Fruit fly (Drosophila melanogaster): ENCODE results near the gene CG12795.

The CG12795 gene

dm6 chr2L:3466846-3467245 lies 14.6 kb downstream of the CG12795 start:
- no peak for TF ChIP-seq Myc (optimal IDR thresholded peaks at IDR 0.05)
- no peak for TF ChIP-seq h (optimal IDR thresholded peaks at IDR 0.05)
- no peak for TF ChIP-seq ttk (optimal IDR thresholded peaks at IDR 0.05)
- TF ChIP-seq Sin3A (optimal IDR thresholded peaks at IDR 0.05): no peak
- TF ChIP-seq psq (optimal IDR thresholded peaks at IDR 0.05): no peak
- no peak for TF ChIP-seq insv (optimal IDR thresholded peaks at IDR 0.05)

- TF ChIP-seq psq (optimal IDR thresholded peaks at IDR 0.05) (no peak), h (optimal IDR thresholded peaks at IDR 0.05) (no peak), Myc (optimal IDR thresholded peaks at IDR 0.05) (no peak), ttk (optimal IDR thresholded peaks at IDR 0.05) (no peak), Sin3A (optimal IDR thresholded peaks at IDR 0.05) (no peak), insv (optimal IDR thresholded peaks at IDR 0.05) (no peak)
Observed at dm6 chr2L:3469869-3470268, 17.6 kb downstream of the CG12795 start, which contains the start of the genes Pif1 and CG31776. Pif1 (minus strand) TSS chr2L:3470004. CG31776 (plus strand) TSS chr2L:3470182.

dm6 chr2L:3472242-3472641 lies 20.0 kb downstream of the CG12795 start, which contains the start of gene Pgant4:
Pgant4 (plus strand) TSS chr2L:3472603.
- TF ChIP-seq ttk (optimal IDR thresholded peaks at IDR 0.05) (no peak), Sin3A (optimal IDR thresholded peaks at IDR 0.05) (no peak), psq (optimal IDR thresholded peaks at IDR 0.05) (no peak), h (optimal IDR thresholded peaks at IDR 0.05) (no peak), Myc (optimal IDR thresholded peaks at IDR 0.05) (no peak), insv (optimal IDR thresholded peaks at IDR 0.05) (no peak)

- TF ChIP-seq psq (optimal IDR thresholded peaks at IDR 0.05) (no peak), ttk (optimal IDR thresholded peaks at IDR 0.05) (no peak), h (optimal IDR thresholded peaks at IDR 0.05) (no peak), Myc (optimal IDR thresholded peaks at IDR 0.05) (no peak), Sin3A (optimal IDR thresholded peaks at IDR 0.05) (no peak), insv (optimal IDR thresholded peaks at IDR 0.05) (no peak)
Observed at dm6 chr2L:3475168-3475567, 22.9 kb downstream of the CG12795 start.

dm6 chr2L:3475948-3476347 lies 23.7 kb downstream of the CG12795 start:
- TF ChIP-seq Sin3A (optimal IDR thresholded peaks at IDR 0.05) (no peak), Myc (optimal IDR thresholded peaks at IDR 0.05) (no peak), insv (optimal IDR thresholded peaks at IDR 0.05) (no peak), psq (optimal IDR thresholded peaks at IDR 0.05) (no peak), h (optimal IDR thresholded peaks at IDR 0.05) (no peak), ttk (optimal IDR thresholded peaks at IDR 0.05) (no peak)

- TF ChIP-seq insv (optimal IDR thresholded peaks at IDR 0.05): no peak
- no peak for TF ChIP-seq ttk (optimal IDR thresholded peaks at IDR 0.05)
- no peak for TF ChIP-seq psq (optimal IDR thresholded peaks at IDR 0.05)
- TF ChIP-seq h (optimal IDR thresholded peaks at IDR 0.05): no peak
- TF ChIP-seq Sin3A (optimal IDR thresholded peaks at IDR 0.05): no peak
- no peak for TF ChIP-seq Myc (optimal IDR thresholded peaks at IDR 0.05)
Observed at dm6 chr2L:3476399-3477056, 24.3 kb downstream of the CG12795 start.

dm6 chr2L:3477057-3477755 lies 24.9 kb downstream of the CG12795 start:
- TF ChIP-seq h (optimal IDR thresholded peaks at IDR 0.05) (no peak), insv (optimal IDR thresholded peaks at IDR 0.05) (no peak), psq (optimal IDR thresholded peaks at IDR 0.05) (no peak), ttk (optimal IDR thresholded peaks at IDR 0.05) (no peak), Myc (optimal IDR thresholded peaks at IDR 0.05) (no peak), Sin3A (optimal IDR thresholded peaks at IDR 0.05) (no peak)

dm6 chr2L:3478034-3478880 lies 26.0 kb downstream of the CG12795 start, which contains the start of gene Thor:
Thor (plus strand) TSS chr2L:3478434.
- TF ChIP-seq Myc (optimal IDR thresholded peaks at IDR 0.05): no peak

dm6 chr2L:3479697-3480442 lies 27.6 kb downstream of the CG12795 start:
- TF ChIP-seq insv (optimal IDR thresholded peaks at IDR 0.05) (no peak), h (optimal IDR thresholded peaks at IDR 0.05) (no peak), psq (optimal IDR thresholded peaks at IDR 0.05) (no peak), ttk (optimal IDR thresholded peaks at IDR 0.05) (no peak), Sin3A (optimal IDR thresholded peaks at IDR 0.05) (no peak), Myc (optimal IDR thresholded peaks at IDR 0.05) (no peak)

- TF ChIP-seq Myc (optimal IDR thresholded peaks at IDR 0.05) (no peak), ttk (optimal IDR thresholded peaks at IDR 0.05) (no peak), psq (optimal IDR thresholded peaks at IDR 0.05) (no peak), h (optimal IDR thresholded peaks at IDR 0.05) (no peak), insv (optimal IDR thresholded peaks at IDR 0.05) (no peak), Sin3A (optimal IDR thresholded peaks at IDR 0.05) (no peak)
Observed at dm6 chr2L:3480443-3480839, 28.2 kb downstream of the CG12795 start.

dm6 chr2L:3482037-3482436 lies 29.8 kb downstream of the CG12795 start:
- no peak for TF ChIP-seq ttk (optimal IDR thresholded peaks at IDR 0.05)
- TF ChIP-seq Myc (optimal IDR thresholded peaks at IDR 0.05): no peak
- no peak for TF ChIP-seq h (optimal IDR thresholded peaks at IDR 0.05)
- no peak for TF ChIP-seq psq (optimal IDR thresholded peaks at IDR 0.05)
- no peak for TF ChIP-seq Sin3A (optimal IDR thresholded peaks at IDR 0.05)
- TF ChIP-seq insv (optimal IDR thresholded peaks at IDR 0.05): no peak

All from Kc167 (cell line).